Fruit fly (Drosophila melanogaster): ENCODE data around the gene colt.

colt gene

dm6 chr2L:2734215-2734614 is 35.7 kb downstream of the colt start (continued):
- TF ChIP-seq CG4617 (GFP tag; optimal IDR thresholded peaks at IDR 0.05; ENCODE audit: borderline replicate concordance) (no peak), CG16815 (GFP tag; optimal IDR thresholded peaks at IDR 0.05) (peak; percentile 46), CG7745 (tag; optimal IDR thresholded peaks at IDR 0.05) (no peak), NK7.1 (GFP tag; optimal IDR thresholded peaks at IDR 0.05) (peak; percentile 12), gfzf (GFP tag; optimal IDR thresholded peaks at IDR 0.05) (no peak), Sry-β (GFP tag; optimal IDR thresholded peaks at IDR 0.05) (no peak), Atf-2 (GFP tag; optimal IDR thresholded peaks at IDR 0.05) (peak; percentile 19), CG5953 (GFP tag; IDR thresholded peaks at IDR 0.05) (no peak), gem (tag; optimal IDR thresholded peaks at IDR 0.05) (peak; percentile 68), twi (tag; optimal IDR thresholded peaks at IDR 0.05) (no peak), CG4730 (GFP tag; IDR thresholded peaks at IDR 0.05) (no peak), lbe (GFP tag; optimal IDR thresholded peaks at IDR 0.05) (no peak), CG14710 (tag; optimal IDR thresholded peaks at IDR 0.05) (no peak), CG31365 (tag; optimal IDR thresholded peaks at IDR 0.05) (no peak), Abd-B (GFP tag; optimal IDR thresholded peaks at IDR 0.05) (peak; percentile 41), Doc3 (GFP tag; IDR thresholded peaks at IDR 0.05; ENCODE audit: partially characterized antibody) (no peak), Sin3A (optimal IDR thresholded peaks at IDR 0.05) (no peak), CG6813 (GFP tag; optimal IDR thresholded peaks at IDR 0.05) (peak; percentile 2), CG15073 (GFP tag; optimal IDR thresholded peaks at IDR 0.05) (no peak), CTCF (GFP tag; optimal IDR thresholded peaks at IDR 0.05) (no peak), CG15011 (GFP tag; optimal IDR thresholded peaks at IDR 0.05) (no peak), CG2202 (tag; optimal IDR thresholded peaks at IDR 0.05) (no peak), CG2889 (GFP tag; IDR thresholded peaks at IDR 0.05) (no peak), Ets97D (GFP tag; optimal IDR thresholded peaks at IDR 0.05) (no peak), nerfin-2 (GFP tag; IDR thresholded peaks at IDR 0.05; ENCODE audit: partially characterized antibody) (no peak), CkIIα-i1 (GFP tag; IDR thresholded peaks at IDR 0.05) (no peak), CG11696 (GFP tag; IDR thresholded peaks at IDR 0.05) (no peak), CG12942 (GFP tag; optimal IDR thresholded peaks at IDR 0.05) (no peak), Dek (tag; optimal IDR thresholded peaks at IDR 0.05) (peak; percentile 12), CG2712 (tag; optimal IDR thresholded peaks at IDR 0.05) (peak; percentile 42), CG34422 (GFP tag; IDR thresholded peaks at IDR 0.05) (no peak), Nf-YA (GFP tag; IDR thresholded peaks at IDR 0.05) (no peak), Xrp1 (GFP tag; IDR thresholded peaks at IDR 0.05) (no peak), CG3847 (GFP tag; IDR thresholded peaks at IDR 0.05) (0 out of 2 replicates have a peak, but pooled peaks have one; percentile 28), slbo (GFP tag; IDR thresholded peaks at IDR 0.05) (peak; percentile 70), CG14014 (GFP tag; IDR thresholded peaks at IDR 0.05) (peak; percentile 35; the same call in 1 of the 2 replicates), Mrtf (GFP tag; IDR thresholded peaks at IDR 0.05) (0 out of 3 replicates have a peak, but pooled peaks have one; percentile 22), Ssrp (tag; optimal IDR thresholded peaks at IDR 0.05) (no peak), dysf (GFP tag; IDR thresholded peaks at IDR 0.05) (peak; percentile 69; the same call in 2 of the 3 replicates), odd (GFP tag; optimal IDR thresholded peaks at IDR 0.05) (no peak), gro (GFP tag; optimal IDR thresholded peaks at IDR 0.05) (peak; percentile 64), grn (GFP tag; optimal IDR thresholded peaks at IDR 0.05) (no peak), Oli (tag; optimal IDR thresholded peaks at IDR 0.05) (peak; percentile 38), CG8388 (GFP tag; optimal IDR thresholded peaks at IDR 0.05) (no peak), Scr (GFP tag; IDR thresholded peaks at IDR 0.05; ENCODE audit: partially characterized antibody) (no peak), CG2120 (GFP tag; optimal IDR thresholded peaks at IDR 0.05) (peak; percentile 86), run (tag; optimal IDR thresholded peaks at IDR 0.05) (no peak), H2.0 (GFP tag; IDR thresholded peaks at IDR 0.05) (no peak), nerfin-1 (tag; optimal IDR thresholded peaks at IDR 0.05) (no peak), CG12769 (tag; optimal IDR thresholded peaks at IDR 0.05) (peak; percentile 50), ham (GFP tag; IDR thresholded peaks at IDR 0.05) (no peak), Hr78 (GFP tag; optimal IDR thresholded peaks at IDR 0.05) (no peak)
